Fruit fly (Drosophila melanogaster) whole organism, embryonic: ENCODE results near the gene msps.

Source experiments
- Abd-B ChIP-seq: fragments of 200-800 bp; sonication (Bioruptor generic); optimal IDR thresholded peaks from 2 replicates; lab custom pipeline; 2018; ENCODE audit warnings: missing biosample characterization, mild to moderate bottlenecking, missing genetic modification characterization, moderate library complexity
- Aef1 ChIP-seq: fragments of 200-800 bp; sonication (Bioruptor generic); IDR thresholded peaks from 3 replicates; pipeline ENCODE4 v1.3.6; 2022; ENCODE audit warnings: missing biosample characterization, missing genetic modification characterization
- Awh ChIP-seq: fragments of 200-800 bp; sonication (Bioruptor generic); IDR thresholded peaks from 2 replicates; pipeline ENCODE4, ENCODE4 v1.3.6; 2022; ENCODE audit warnings: missing biosample characterization, missing genetic modification characterization
- CG10543 ChIP-seq: fragments of 200-800 bp; sonication (Bioruptor generic); optimal IDR thresholded peaks from 3 replicates; lab custom pipeline; 2017; ENCODE audit warnings: missing biosample characterization, mild to moderate bottlenecking, missing genetic modification characterization, moderate library complexity
- CG12236 ChIP-seq: fragments of 200-800 bp; sonication (Bioruptor generic); optimal IDR thresholded peaks from 2 replicates; lab custom pipeline; 2016; ENCODE audit warnings: missing biosample characterization, missing genetic modification characterization
- CG16863 ChIP-seq: fragments of 200-800 bp; sonication (Bioruptor generic); optimal IDR thresholded peaks from 3 replicates; lab custom pipeline; 2016; ENCODE audit warnings: missing biosample characterization, missing genetic modification characterization
- CG17829 ChIP-seq: fragments of 200-800 bp; optimal IDR thresholded peaks from 2 replicates; lab custom pipeline; 2019; ENCODE audit warnings: missing biosample characterization, mild to moderate bottlenecking, missing genetic modification characterization, moderate library complexity
- CG18011 ChIP-seq: fragments of 200-800 bp; sonication (Bioruptor generic); optimal IDR thresholded peaks from 2 replicates; lab custom pipeline; 2017; ENCODE audit warnings: missing biosample characterization, missing genetic modification characterization, mild to moderate bottlenecking, moderate library complexity, missing genotype
- CG18262 ChIP-seq: fragments of 200-800 bp; optimal IDR thresholded peaks from 3 replicates; lab custom pipeline; 2019; ENCODE audit warnings: missing biosample characterization, mild to moderate bottlenecking, missing genetic modification characterization, moderate library complexity
- CG1832 ChIP-seq: fragments of 200-800 bp; sonication (Bioruptor generic); optimal IDR thresholded peaks from 2 replicates; lab custom pipeline; 2017; ENCODE audit warnings: missing biosample characterization, mild to moderate bottlenecking, missing genetic modification characterization, inconsistent platforms
- CG31441 ChIP-seq: fragments of 200-800 bp; sonication (Bioruptor generic); IDR thresholded peaks from 2 replicates; pipeline ENCODE4 v1.3.6; 2022; ENCODE audit warnings: missing biosample characterization, missing genetic modification characterization
- CG5245 ChIP-seq: fragments of 200-800 bp; sonication (Bioruptor generic); optimal IDR thresholded peaks from 3 replicates; lab custom pipeline; 2016; ENCODE audit warnings: missing biosample characterization, missing genetic modification characterization
- CG6175 ChIP-seq: fragments of 200-800 bp; sonication (Bioruptor generic); IDR thresholded peaks from 3 replicates; pipeline ENCODE4 v1.3.6; 2022; ENCODE audit warnings: missing biosample characterization, missing genetic modification characterization
- CG7372 ChIP-seq: fragments of 200-800 bp; sonication (Bioruptor generic); IDR thresholded peaks from 2 replicates; pipeline ENCODE4 v1.3.6; 2022; ENCODE audit warnings: missing biosample characterization, missing genetic modification characterization
- CG8765 ChIP-seq: fragments of 200-800 bp; sonication (Bioruptor generic); IDR thresholded peaks from 2 replicates; pipeline ENCODE4 v1.3.6; 2022; ENCODE audit warnings: missing biosample characterization, missing genetic modification characterization
- Camta ChIP-seq: fragments of 200-800 bp; sonication (Bioruptor generic); optimal IDR thresholded peaks from 2 replicates; lab custom pipeline; 2016; ENCODE audit warnings: missing biosample characterization, missing genetic modification characterization
- Dad ChIP-seq: fragments of 200-800 bp; sonication (Bioruptor generic); optimal IDR thresholded peaks from 3 replicates; lab custom pipeline; 2016; ENCODE audit warnings: missing biosample characterization, missing genetic modification characterization
- Dip2 ChIP-seq: fragments of 200-800 bp; sonication (Bioruptor generic); IDR thresholded peaks from 2 replicates; pipeline ENCODE4 v1.3.6; 2022; ENCODE audit warnings: missing biosample characterization, missing genetic modification characterization
- Dref ChIP-seq: fragments of 200-800 bp; sonication (Bioruptor generic); IDR thresholded peaks from 2 replicates; pipeline ENCODE4 v1.3.6; 2022; ENCODE audit warnings: missing biosample characterization, missing genetic modification characterization
- E2f2 ChIP-seq: fragments of 200-800 bp; sonication (Bioruptor generic); IDR thresholded peaks from 2 replicates; pipeline ENCODE4 v1.3.6; 2022; ENCODE audit warnings: missing biosample characterization, missing genetic modification characterization
- H2.0 ChIP-seq: fragments of 200-800 bp; sonication (Bioruptor generic); IDR thresholded peaks from 2 replicates; pipeline ENCODE4 v1.3.6; 2022; ENCODE audit warnings: missing biosample characterization, missing genetic modification characterization
- MESR4 ChIP-seq: fragments of 200-800 bp; sonication (Bioruptor generic); optimal IDR thresholded peaks from 2 replicates; lab custom pipeline; 2018; ENCODE audit warnings: missing biosample characterization, mild to moderate bottlenecking, missing genetic modification characterization, moderate library complexity
- Meics ChIP-seq: fragments of 200-800 bp; sonication (Bioruptor generic); optimal IDR thresholded peaks from 2 replicates; lab custom pipeline; 2017; ENCODE audit warnings: missing biosample characterization, mild to moderate bottlenecking, missing genetic modification characterization
- Oli ChIP-seq: fragments of 200-800 bp; sonication (Bioruptor generic); optimal IDR thresholded peaks from 2 replicates; lab custom pipeline; 2018; ENCODE audit warnings: missing biosample characterization, mild to moderate bottlenecking, missing genetic modification characterization, moderate library complexity
- Poxn ChIP-seq: fragments of 200-800 bp; sonication (Bioruptor generic); IDR thresholded peaks from 2 replicates; pipeline ENCODE4 v1.3.6; 2022; ENCODE audit warnings: missing biosample characterization, missing genetic modification characterization
- Spps ChIP-seq: fragments of 200-800 bp; sonication (Bioruptor generic); optimal IDR thresholded peaks from 2 replicates; lab custom pipeline; 2018; ENCODE audit warnings: missing biosample characterization, mild to moderate bottlenecking, missing genetic modification characterization
- ab ChIP-seq: fragments of 200-800 bp; sonication (Bioruptor generic); optimal IDR thresholded peaks from 2 replicates; lab custom pipeline; 2016; ENCODE audit warnings: missing biosample characterization, missing genetic modification characterization
- abd-A ChIP-seq: fragments of 200-800 bp; sonication (Bioruptor generic); optimal IDR thresholded peaks from 3 replicates; lab custom pipeline; 2019; ENCODE audit warnings: missing biosample characterization, mild to moderate bottlenecking, missing genetic modification characterization, moderate library complexity
- ac ChIP-seq: fragments of 200-800 bp; sonication (Bioruptor generic); optimal IDR thresholded peaks from 3 replicates; lab custom pipeline; 2017; ENCODE audit warnings: missing biosample characterization, mild to moderate bottlenecking, missing genetic modification characterization
- bcd ChIP-seq: fragments of 200-800 bp; sonication (Bioruptor generic); optimal IDR thresholded peaks from 2 replicates; lab custom pipeline; 2017; ENCODE audit warnings: missing biosample characterization, mild to moderate bottlenecking, missing genetic modification characterization
- bsh ChIP-seq, 2 experiments: fragments of 200-800 bp; sonication (Bioruptor generic); optimal IDR thresholded peaks; 2 replicates each; lab custom pipeline; 2017 to 2018; ENCODE audit warnings: mild to moderate bottlenecking in 2 of 2, missing biosample characterization in 2 of 2, missing genetic modification characterization in 2 of 2, moderate library complexity in 1 of 2
- caup ChIP-seq: fragments of 200-800 bp; sonication (Bioruptor generic); optimal IDR thresholded peaks from 3 replicates; lab custom pipeline; 2017; ENCODE audit warnings: missing biosample characterization, mild to moderate bottlenecking, missing genetic modification characterization, moderate library complexity; ENCODE audit not compliant: severe bottlenecking
- chinmo ChIP-seq: fragments of 200-800 bp; sonication (Bioruptor generic); IDR thresholded peaks from 4 replicates; pipeline ENCODE4 v1.3.6; 2022; ENCODE audit warnings: missing biosample characterization, missing genetic modification characterization; ENCODE audit not compliant: partially characterized antibody
- chn ChIP-seq: fragments of 200-800 bp; sonication (Bioruptor generic); optimal IDR thresholded peaks from 2 replicates; lab custom pipeline; 2016; ENCODE audit warnings: missing biosample characterization, missing genetic modification characterization
- danr ChIP-seq: fragments of 200-800 bp; sonication (Bioruptor generic); IDR thresholded peaks from 2 replicates; pipeline ENCODE4 v1.3.6; 2022; ENCODE audit warnings: missing biosample characterization, missing genetic modification characterization
- disco-r ChIP-seq: fragments of 200-800 bp; sonication (Bioruptor generic); optimal IDR thresholded peaks from 2 replicates; lab custom pipeline; 2016; ENCODE audit warnings: missing biosample characterization, missing genetic modification characterization
- dm ChIP-seq: fragments of 200-800 bp; sonication (Bioruptor generic); optimal IDR thresholded peaks from 3 replicates; lab custom pipeline; 2016; ENCODE audit warnings: missing biosample characterization, missing genetic modification characterization
- fd102C ChIP-seq: fragments of 200-800 bp; sonication (Bioruptor generic); optimal IDR thresholded peaks from 2 replicates; lab custom pipeline; 2018; ENCODE audit warnings: missing biosample characterization, mild to moderate bottlenecking, missing genetic modification characterization, moderate library complexity
- kah ChIP-seq: fragments of 200-800 bp; sonication (Bioruptor generic); optimal IDR thresholded peaks from 2 replicates; lab custom pipeline; 2018; ENCODE audit warnings: missing biosample characterization, mild to moderate bottlenecking, missing genetic modification characterization
- ken ChIP-seq: fragments of 200-800 bp; sonication (Bioruptor generic); IDR thresholded peaks from 3 replicates; pipeline ENCODE4 v1.3.6; 2022; ENCODE audit warnings: missing biosample characterization, missing genetic modification characterization
- knrl ChIP-seq: fragments of 200-800 bp; sonication (Bioruptor generic); IDR thresholded peaks from 3 replicates; pipeline ENCODE4 v1.3.6; 2022; ENCODE audit warnings: missing biosample characterization, missing genetic modification characterization; ENCODE audit not compliant: partially characterized antibody
- nau ChIP-seq: fragments of 200-800 bp; sonication (Bioruptor generic); optimal IDR thresholded peaks from 3 replicates; lab custom pipeline; 2017; ENCODE audit warnings: missing biosample characterization, mild to moderate bottlenecking, missing genetic modification characterization, missing genetic modification reagents
- org-1 ChIP-seq: fragments of 200-800 bp; sonication (Bioruptor generic); optimal IDR thresholded peaks from 2 replicates; lab custom pipeline; 2017; ENCODE audit warnings: missing biosample characterization, missing genetic modification characterization
- pfk ChIP-seq: fragments of 200-800 bp; sonication (Bioruptor generic); optimal IDR thresholded peaks from 2 replicates; lab custom pipeline; 2018; ENCODE audit warnings: missing biosample characterization, mild to moderate bottlenecking, missing genetic modification characterization, moderate library complexity
- salm ChIP-seq: fragments of 200-800 bp; sonication (Bioruptor generic); optimal IDR thresholded peaks from 2 replicates; lab custom pipeline; 2018; ENCODE audit warnings: missing biosample characterization, mild to moderate bottlenecking, missing genetic modification characterization
- sug ChIP-seq: fragments of 200-800 bp; optimal IDR thresholded peaks from 2 replicates; lab custom pipeline; 2019; ENCODE audit warnings: missing biosample characterization, mild to moderate bottlenecking, missing genetic modification characterization, moderate library complexity
- tll ChIP-seq, 2 experiments: fragments of 200-800 bp in 1 of 2; fragments of >200 bp in 1 of 2; sonication (Bioruptor generic) in 1 of 2; optimal IDR thresholded peaks; 2 replicates each; lab custom pipeline; 2017 to 2019; ENCODE audit warnings: missing biosample characterization in 2 of 2, missing genetic modification characterization in 2 of 2, mild to moderate bottlenecking in 1 of 2, moderate library complexity in 1 of 2
- wor ChIP-seq: fragments of 200-800 bp; sonication (Bioruptor generic); IDR thresholded peaks from 2 replicates; pipeline ENCODE4 v1.3.6; 2022; ENCODE audit warnings: missing biosample characterization, missing genetic modification characterization

msps gene

DNA sequence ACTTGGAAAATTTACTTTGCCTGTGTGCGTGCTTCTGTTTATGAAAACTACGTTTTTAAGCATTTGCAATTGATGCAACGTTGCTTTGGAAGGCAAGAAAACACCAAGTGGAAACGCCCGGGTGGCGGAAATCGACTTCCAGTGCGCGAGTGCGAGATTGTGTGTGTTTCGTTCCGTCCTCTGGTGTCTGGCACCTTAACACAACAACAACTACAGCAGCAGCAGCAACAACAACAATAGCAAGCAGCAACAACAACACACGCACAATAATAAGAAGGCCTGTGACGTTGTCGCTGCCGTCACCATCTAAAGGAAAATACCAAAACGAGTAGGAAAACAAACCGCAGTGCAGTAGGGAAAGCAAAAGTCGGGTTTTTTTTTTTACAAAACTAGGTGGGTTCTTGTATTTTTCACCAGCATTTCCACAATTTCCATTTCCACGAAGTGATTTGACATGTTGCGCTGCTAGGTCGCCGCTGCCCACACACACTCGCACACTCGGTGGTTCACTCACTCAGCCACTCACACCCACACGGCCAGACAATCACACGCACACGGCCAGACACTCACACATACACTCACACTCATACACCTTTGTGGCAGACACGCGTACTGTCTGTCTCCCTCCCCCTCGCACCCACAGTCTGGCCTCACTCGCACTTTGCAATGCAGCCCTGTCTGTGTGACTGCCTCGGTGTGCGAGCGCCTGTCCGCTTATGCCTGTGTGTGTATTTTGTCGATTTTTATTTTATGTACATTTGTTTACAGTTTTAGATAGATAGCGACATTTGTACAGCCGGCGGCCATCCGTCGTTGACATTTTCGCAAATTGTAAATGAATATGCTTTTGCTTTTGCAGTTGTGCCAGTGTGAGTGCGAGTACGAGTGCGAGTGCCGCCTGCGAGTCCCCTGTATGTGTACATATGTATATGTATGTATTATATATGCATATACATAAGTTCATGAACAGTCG, 49.0 kb downstream of the msps start (continued):
- TF ChIP-seq MESR4 = peak; percentile 81
- no peak for TF ChIP-seq Camta
- no peak for TF ChIP-seq fd102C (GFP tag; lab: Kevin White, UChicago)
- TF ChIP-seq CG5245 (GFP tag; lab: Kevin White, UChicago) = no peak
- TF ChIP-seq CG17829 (tag; lab: Kevin White, UChicago) = peak; percentile 49
- TF ChIP-seq CG6175 (GFP tag; lab: Robert Waterston, UW) = peak; percentile 99
- TF ChIP-seq sug = no peak
- peak; percentile 83 for TF ChIP-seq CG1832 (GFP tag; lab: Kevin White, UChicago)
- peak; percentile 19; the same call in 1 of the 2 replicates for TF ChIP-seq Awh (GFP tag; lab: Robert Waterston, UW)
- TF ChIP-seq chn (GFP tag; lab: Kevin White, UChicago) = peak; percentile 76
- TF ChIP-seq CG10543 (GFP tag; lab: Kevin White, UChicago) = peak; percentile 87
- peak; percentile 47 for TF ChIP-seq Aef1
- TF ChIP-seq ac (GFP tag; lab: Kevin White, UChicago) = no peak
- peak; percentile 100 for TF ChIP-seq chinmo (GFP tag; lab: Robert Waterston, UW)
- TF ChIP-seq CG12236 (GFP tag; lab: Kevin White, UChicago) = no peak
- TF ChIP-seq bcd (GFP tag; lab: Kevin White, UChicago) = no peak
- TF ChIP-seq wor (GFP tag; lab: Robert Waterston, UW) = no peak
- peak; percentile 66 for TF ChIP-seq ab
- no peak for TF ChIP-seq Poxn
- peak; percentile 25 for TF ChIP-seq kah
- TF ChIP-seq Abd-B (GFP tag; lab: Kevin White, UChicago) = peak; percentile 16
- no peak for TF ChIP-seq Dip2 (GFP tag; lab: Robert Waterston, UW)
- peak; percentile 33 for TF ChIP-seq Dad
- TF ChIP-seq dm (GFP tag; lab: Kevin White, UChicago) = peak; percentile 59
- TF ChIP-seq H2.0 = no peak
- no peak for TF ChIP-seq Meics
- TF ChIP-seq org-1 (GFP tag; lab: Kevin White, UChicago) = no peak
- TF ChIP-seq Dref (GFP tag; lab: Robert Waterston, UW) = peak; percentile 33; the same call in 1 of the 2 replicates
- no peak for TF ChIP-seq pfk (GFP tag; lab: Kevin White, UChicago)
- no peak for TF ChIP-seq Oli (tag; lab: Kevin White, UChicago)
- no peak for TF ChIP-seq disco-r (GFP tag; lab: Kevin White, UChicago)
- no peak for TF ChIP-seq ken (GFP tag; lab: Robert Waterston, UW)
- TF ChIP-seq bsh (GFP tag; optimal IDR thresholded peaks at IDR 0.05; lab: Kevin White, UChicago) = peak in 1 of 2 experiments; percentile 12
- peak; percentile 22 for TF ChIP-seq caup (GFP tag; lab: Kevin White, UChicago)
- TF ChIP-seq CG18011 = no peak
- no peak for TF ChIP-seq CG7372 (GFP tag; lab: Robert Waterston, UW)
- TF ChIP-seq knrl (GFP tag; lab: Robert Waterston, UW) = peak; percentile 33; the same call in 1 of the 3 replicates
- TF ChIP-seq CG16863 (GFP tag; lab: Kevin White, UChicago) = no peak
- no peak for TF ChIP-seq CG18262 (tag; lab: Kevin White, UChicago)
- TF ChIP-seq danr (GFP tag; lab: Robert Waterston, UW) = no peak
- peak; percentile 16 for TF ChIP-seq nau (GFP tag; lab: Kevin White, UChicago)
- TF ChIP-seq salm (tag; lab: Kevin White, UChicago) = no peak
- TF ChIP-seq Spps (tag; lab: Kevin White, UChicago) = no peak
- TF ChIP-seq E2f2 (GFP tag; lab: Robert Waterston, UW) = no peak
- TF ChIP-seq CG31441 (GFP tag; lab: Robert Waterston, UW) = no peak
- no peak for TF ChIP-seq abd-A (tag; lab: Kevin White, UChicago)
- peak in 1 of 2 experiments; percentile 63 for TF ChIP-seq tll (GFP tag; optimal IDR thresholded peaks at IDR 0.05; lab: Kevin White, UChicago)
- peak; percentile 35; the same call in 1 of the 2 replicates for TF ChIP-seq CG8765 (GFP tag; lab: Robert Waterston, UW)
